Fruit fly (Drosophila melanogaster) whole organism, embryonic: Measurements from ENCODE around the gene Myo10A.

Experiments used
- BEAF-32 ChIP-seq: fragments of 200-800 bp; sonication (Bioruptor generic); optimal IDR thresholded peaks from 3 replicates; lab custom pipeline; 2017; ENCODE audit warnings: missing biosample characterization, missing genetic modification characterization, mild to moderate bottlenecking, moderate library complexity, missing genetic modification reagents
- CG12155 ChIP-seq: fragments of 200-800 bp; sonication (Bioruptor generic); optimal IDR thresholded peaks from 3 replicates; lab custom pipeline; 2016; ENCODE audit warnings: missing biosample characterization, missing genetic modification characterization
- CG14710 ChIP-seq: fragments of 200-800 bp; sonication (Bioruptor generic); optimal IDR thresholded peaks from 3 replicates; lab custom pipeline; 2019; ENCODE audit warnings: missing biosample characterization, mild to moderate bottlenecking, missing genetic modification characterization, moderate library complexity
- CG14860 ChIP-seq: fragments of 200-800 bp; sonication (Bioruptor generic); IDR thresholded peaks from 3 replicates; pipeline ENCODE4 v1.3.6; 2022; ENCODE audit warnings: missing biosample characterization, missing genetic modification characterization; ENCODE audit not compliant: partially characterized antibody
- CG15011 ChIP-seq: fragments of 200-800 bp; sonication (Bioruptor generic); optimal IDR thresholded peaks from 3 replicates; lab custom pipeline; 2018; ENCODE audit warnings: missing biosample characterization, mild to moderate bottlenecking, missing genetic modification characterization
- CG15514 ChIP-seq: fragments of 200-800 bp; sonication (Bioruptor generic); optimal IDR thresholded peaks from 3 replicates; lab custom pipeline; 2017; ENCODE audit warnings: missing biosample characterization, missing genetic modification characterization, mild to moderate bottlenecking, moderate library complexity, missing genetic modification reagents
- CG17612 ChIP-seq: fragments of 200-800 bp; sonication (Bioruptor generic); IDR thresholded peaks from 2 replicates; pipeline ENCODE4 v1.3.6; 2022; ENCODE audit warnings: missing biosample characterization, missing genetic modification characterization
- CG17802 ChIP-seq: fragments of 200-800 bp; sonication (Bioruptor generic); optimal IDR thresholded peaks from 2 replicates; lab custom pipeline; 2018; ENCODE audit warnings: missing biosample characterization, mild to moderate bottlenecking, missing genetic modification characterization, moderate library complexity
- CG1792 ChIP-seq: fragments of 200-800 bp; sonication (Bioruptor generic); optimal IDR thresholded peaks from 2 replicates; lab custom pipeline; 2016; ENCODE audit warnings: missing biosample characterization, missing genetic modification characterization
- CG2712 ChIP-seq: fragments of 200-800 bp; optimal IDR thresholded peaks from 3 replicates; lab custom pipeline; 2019; ENCODE audit warnings: missing biosample characterization, mild to moderate bottlenecking, missing genetic modification characterization, moderate library complexity
- CG2889 ChIP-seq: fragments of 200-800 bp; sonication (Bioruptor generic); IDR thresholded peaks from 3 replicates; pipeline ENCODE4 v1.3.6; 2022; ENCODE audit warnings: missing biosample characterization, missing genetic modification characterization
- CG3726 ChIP-seq: fragments of 200-800 bp; sonication (Bioruptor generic); IDR thresholded peaks from 3 replicates; pipeline ENCODE4, ENCODE4 v1.3.6; 2022; ENCODE audit warnings: missing biosample characterization, missing genetic modification characterization
- CG4707 ChIP-seq: fragments of 200-800 bp; sonication (Bioruptor generic); optimal IDR thresholded peaks from 2 replicates; lab custom pipeline; 2018; ENCODE audit warnings: missing biosample characterization, mild to moderate bottlenecking, missing genetic modification characterization, moderate library complexity
- CG6272 ChIP-seq: fragments of 200-800 bp; sonication (Bioruptor generic); IDR thresholded peaks from 2 replicates; pipeline ENCODE4 v1.3.6; 2022; ENCODE audit warnings: missing biosample characterization, missing genetic modification characterization
- CG6791 ChIP-seq: fragments of 200-800 bp; sonication (Bioruptor generic); IDR thresholded peaks from 3 replicates; pipeline ENCODE4 v1.3.6; 2022; ENCODE audit warnings: missing biosample characterization, missing genetic modification characterization; ENCODE audit not compliant: partially characterized antibody
- CG7745 ChIP-seq: fragments of 200-800 bp; sonication (Bioruptor generic); optimal IDR thresholded peaks from 2 replicates; lab custom pipeline; 2018; ENCODE audit warnings: missing biosample characterization, mild to moderate bottlenecking, missing genetic modification characterization, moderate library complexity
- CG8290 ChIP-seq, 3 experiments: fragments of 200-800 bp; sonication (Bioruptor generic); optimal IDR thresholded peaks; 2 replicates each; lab custom pipeline; 2016 to 2019; ENCODE audit warnings: missing biosample characterization in 3 of 3, missing genetic modification characterization in 3 of 3, mild to moderate bottlenecking in 2 of 3, moderate library complexity in 1 of 3
- CoRest ChIP-seq: fragments of 200-800 bp; sonication (Bioruptor generic); optimal IDR thresholded peaks from 3 replicates; lab custom pipeline; 2018; ENCODE audit warnings: missing biosample characterization, mild to moderate bottlenecking, missing genetic modification characterization, moderate library complexity
- Deaf1 ChIP-seq: fragments of 200-800 bp; optimal IDR thresholded peaks from 3 replicates; lab custom pipeline; 2019; ENCODE audit warnings: missing biosample characterization, mild to moderate bottlenecking, missing genetic modification characterization, moderate library complexity
- Dfd ChIP-seq, 2 experiments: fragments of >200 bp; optimal IDR thresholded peaks; 2 replicates each; lab custom pipeline; 2017; ENCODE audit warnings: missing biosample characterization in 2 of 2, missing genetic modification characterization in 2 of 2
- E2f1 ChIP-seq: fragments of 200-800 bp; sonication (Bioruptor generic); IDR thresholded peaks from 2 replicates; pipeline ENCODE4 v1.3.6; 2022; ENCODE audit warnings: missing biosample characterization, missing genetic modification characterization
- ERR ChIP-seq: fragments of 200-800 bp; sonication (Bioruptor generic); optimal IDR thresholded peaks from 2 replicates; lab custom pipeline; 2016; ENCODE audit warnings: missing biosample characterization, missing genetic modification characterization
- Hr51 ChIP-seq, 2 experiments: fragments of 200-800 bp; sonication (Bioruptor generic); optimal IDR thresholded peaks; 2 replicates in 1 of 2; 3 replicates in 1 of 2; lab custom pipeline; 2016 to 2018; ENCODE audit warnings: missing biosample characterization in 2 of 2, missing genetic modification characterization in 2 of 2, mild to moderate bottlenecking in 1 of 2, moderate library complexity in 1 of 2
- Hsf ChIP-seq: fragments of 200-800 bp; sonication (Bioruptor generic); optimal IDR thresholded peaks from 3 replicates; lab custom pipeline; 2016; ENCODE audit warnings: missing biosample characterization, missing genetic modification characterization
- Kr ChIP-seq: fragments of 200-800 bp; sonication (Bioruptor generic); optimal IDR thresholded peaks from 2 replicates; lab custom pipeline; 2017; ENCODE audit warnings: missing biosample characterization, mild to moderate bottlenecking, missing genetic modification characterization
- NC2α ChIP-seq: fragments of 200-800 bp; sonication (Bioruptor generic); optimal IDR thresholded peaks from 2 replicates; lab custom pipeline; 2016; ENCODE audit warnings: missing biosample characterization, missing genetic modification characterization
- Nf-YB ChIP-seq: fragments of 200-800 bp; sonication (Bioruptor generic); optimal IDR thresholded peaks from 3 replicates; lab custom pipeline; 2019; ENCODE audit warnings: missing biosample characterization, mild to moderate bottlenecking, missing genetic modification characterization, moderate library complexity
- Optix ChIP-seq: fragments of 200-800 bp; sonication (Bioruptor generic); IDR thresholded peaks from 3 replicates; pipeline ENCODE4 v1.3.6; 2022; ENCODE audit warnings: missing biosample characterization, missing genetic modification characterization
- Tbp ChIP-seq: fragments of >200 bp; optimal IDR thresholded peaks from 2 replicates; lab custom pipeline; 2018; ENCODE audit warnings: missing biosample characterization, missing genetic modification characterization
- ash1 ChIP-seq: fragments of 200-800 bp; sonication (Bioruptor generic); optimal IDR thresholded peaks from 2 replicates; lab custom pipeline; 2018; ENCODE audit warnings: missing biosample characterization, mild to moderate bottlenecking, missing genetic modification characterization
- bowl ChIP-seq: fragments of 200-800 bp; sonication (Bioruptor generic); IDR thresholded peaks from 2 replicates; pipeline ENCODE4 v1.3.6; 2022; ENCODE audit warnings: missing biosample characterization, missing genetic modification characterization
- cad ChIP-seq: fragments of >200 bp; optimal IDR thresholded peaks from 2 replicates; lab custom pipeline; 2017; ENCODE audit warnings: missing biosample characterization, missing genetic modification characterization
- dan ChIP-seq: fragments of 200-800 bp; sonication (Bioruptor generic); IDR thresholded peaks from 2 replicates; pipeline ENCODE4 v1.3.6; 2022; ENCODE audit warnings: missing biosample characterization, missing genetic modification characterization
- danr ChIP-seq: fragments of 200-800 bp; sonication (Bioruptor generic); IDR thresholded peaks from 2 replicates; pipeline ENCODE4 v1.3.6; 2022; ENCODE audit warnings: missing biosample characterization, missing genetic modification characterization
- grn ChIP-seq: fragments of 200-800 bp; sonication (Bioruptor generic); optimal IDR thresholded peaks from 3 replicates; lab custom pipeline; 2017; ENCODE audit warnings: missing biosample characterization, missing genetic modification characterization
- gsb ChIP-seq: fragments of 200-800 bp; sonication (Bioruptor generic); IDR thresholded peaks from 2 replicates; pipeline ENCODE4 v1.3.6; 2022; ENCODE audit warnings: missing biosample characterization, missing genetic modification characterization
- hb ChIP-seq: fragments of 200-800 bp; sonication (Bioruptor generic); IDR thresholded peaks from 3 replicates; pipeline ENCODE4 v1.3.6; 2022; ENCODE audit warnings: missing biosample characterization, missing genetic modification characterization; ENCODE audit not compliant: partially characterized antibody
- hth ChIP-seq: fragments of >200 bp; optimal IDR thresholded peaks from 2 replicates; lab custom pipeline; 2017; ENCODE audit warnings: inconsistent platforms
- inv ChIP-seq: fragments of 200-800 bp; sonication (Bioruptor generic); IDR thresholded peaks from 2 replicates; pipeline ENCODE4 v1.3.6; 2022; ENCODE audit warnings: missing biosample characterization, missing genetic modification characterization; ENCODE audit not compliant: partially characterized antibody
- jigr1 ChIP-seq: fragments of 200-800 bp; sonication (Bioruptor generic); IDR thresholded peaks from 3 replicates; pipeline ENCODE4 v1.3.6; 2022; ENCODE audit warnings: missing biosample characterization, missing genetic modification characterization
- lmd ChIP-seq: fragments of 200-800 bp; sonication (Bioruptor generic); IDR thresholded peaks from 2 replicates; pipeline ENCODE4 v1.3.6; 2022; ENCODE audit warnings: missing biosample characterization, missing genetic modification characterization
- mld ChIP-seq: fragments of 200-800 bp; sonication (Bioruptor generic); IDR thresholded peaks from 3 replicates; pipeline ENCODE4 v1.3.6; 2022; ENCODE audit warnings: missing biosample characterization, missing genetic modification characterization; ENCODE audit not compliant: partially characterized antibody
- p53 ChIP-seq: fragments of 200-800 bp; sonication (Bioruptor generic); optimal IDR thresholded peaks from 2 replicates; lab custom pipeline; 2016; ENCODE audit warnings: missing biosample characterization, missing genetic modification characterization
- pita ChIP-seq: fragments of 200-800 bp; sonication (Bioruptor generic); optimal IDR thresholded peaks from 2 replicates; lab custom pipeline; 2017; ENCODE audit warnings: missing biosample characterization, mild to moderate bottlenecking, missing genetic modification characterization
- pzg ChIP-seq: fragments of 200-800 bp; sonication (Bioruptor generic); optimal IDR thresholded peaks from 3 replicates; lab custom pipeline; 2018; ENCODE audit warnings: missing biosample characterization, mild to moderate bottlenecking, missing genetic modification characterization, moderate library complexity
- repo ChIP-seq: fragments of 200-800 bp; sonication (Bioruptor generic); optimal IDR thresholded peaks from 2 replicates; lab custom pipeline; 2016; ENCODE audit warnings: missing biosample characterization, missing genetic modification characterization
- scrt ChIP-seq: fragments of 200-800 bp; sonication (Bioruptor generic); optimal IDR thresholded peaks from 2 replicates; lab custom pipeline; 2018; ENCODE audit warnings: missing biosample characterization, mild to moderate bottlenecking, missing genetic modification characterization, moderate library complexity
- sim ChIP-seq: fragments of 200-800 bp; sonication (Bioruptor generic); IDR thresholded peaks from 2 replicates; pipeline ENCODE4 v1.3.6; 2022; ENCODE audit warnings: missing biosample characterization, missing genetic modification characterization
- tio ChIP-seq: fragments of 200-800 bp; sonication (Bioruptor generic); optimal IDR thresholded peaks from 2 replicates; lab custom pipeline; 2017; ENCODE audit warnings: missing biosample characterization, missing genetic modification characterization, inconsistent platforms
- tna ChIP-seq: fragments of 200-800 bp; sonication (Bioruptor generic); IDR thresholded peaks from 2 replicates; pipeline ENCODE4 v1.3.6; 2022; ENCODE audit warnings: missing biosample characterization, missing genetic modification characterization; ENCODE audit not compliant: partially characterized antibody
- zen ChIP-seq: fragments of 200-800 bp; sonication (Bioruptor generic); optimal IDR thresholded peaks from 3 replicates; lab custom pipeline; 2018; ENCODE audit warnings: missing biosample characterization, mild to moderate bottlenecking, missing genetic modification characterization, moderate library complexity

The Myo10A gene

DNA sequence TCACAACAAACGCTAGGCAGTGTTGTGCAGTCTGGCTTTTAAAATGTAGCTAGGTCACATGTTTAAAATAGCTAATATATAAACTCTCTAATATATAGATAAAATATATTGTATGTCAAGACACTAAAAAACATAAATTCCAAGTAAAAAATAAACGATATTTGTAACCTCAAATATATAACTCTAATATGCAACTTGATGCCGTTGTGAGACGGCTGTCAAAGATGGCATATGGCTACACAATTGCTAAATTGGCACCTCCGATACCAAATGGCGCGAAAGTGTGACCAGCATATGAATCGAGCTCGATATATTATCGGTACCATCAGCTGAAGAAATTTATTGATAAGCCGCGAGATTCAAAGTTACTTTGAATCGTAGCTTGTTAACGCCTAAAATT is 31.4 kb upstream of the Myo10A start, which contains the start of gene CG1582 (continued):
- TF ChIP-seq tio (no peak), Dfd (GFP tag; optimal IDR thresholded peaks at IDR 0.05; lab: Kevin White, UChicago) (no peak), CG7745 (tag; lab: Kevin White, UChicago) (no peak), scrt (no peak), danr (GFP tag; lab: Robert Waterston, UW) (no peak), CG2712 (tag; lab: Kevin White, UChicago) (peak; percentile 42), CG14860 (GFP tag; lab: Robert Waterston, UW) (0 out of 3 replicates have a peak, but pooled peaks have one; percentile 27), CG17612 (GFP tag; lab: Robert Waterston, UW) (no peak), Kr (GFP tag; lab: Kevin White, UChicago) (no peak), repo (GFP tag; lab: Kevin White, UChicago) (no peak), CG6272 (GFP tag; lab: Robert Waterston, UW) (no peak), CG15011 (GFP tag; lab: Kevin White, UChicago) (no peak), jigr1 (GFP tag; lab: Robert Waterston, UW) (no peak), CG2889 (GFP tag; lab: Robert Waterston, UW) (no peak), E2f1 (GFP tag; lab: Robert Waterston, UW) (no peak), CG12155 (GFP tag; lab: Kevin White, UChicago) (peak; percentile 6), CG17802 (tag; lab: Kevin White, UChicago) (no peak), zen (tag; lab: Kevin White, UChicago) (peak; percentile 5), NC2α (GFP tag; lab: Kevin White, UChicago) (no peak), ash1 (GFP tag; lab: Kevin White, UChicago) (no peak), Optix (GFP tag; lab: Robert Waterston, UW) (no peak), Hsf (no peak), CG14710 (tag; lab: Kevin White, UChicago) (peak; percentile 59), CG8290 (GFP tag; optimal IDR thresholded peaks at IDR 0.05; lab: Kevin White, UChicago) (no peak), CG8290 (tag; optimal IDR thresholded peaks at IDR 0.05; lab: Kevin White, UChicago) (no peak), gsb (GFP tag; lab: Robert Waterston, UW) (no peak), sim (GFP tag; lab: Robert Waterston, UW) (no peak), CG4707 (GFP tag; lab: Kevin White, UChicago) (no peak), cad (no peak), dan (GFP tag; lab: Robert Waterston, UW) (no peak), tna (GFP tag; lab: Robert Waterston, UW) (no peak), Nf-YB (GFP tag; lab: Kevin White, UChicago) (no peak), CoRest (tag; lab: Kevin White, UChicago) (peak; percentile 63), pzg (GFP tag; lab: Kevin White, UChicago) (peak; percentile 52), mld (GFP tag; lab: Robert Waterston, UW) (no peak), hth (no peak), Tbp (no peak), CG1792 (GFP tag; lab: Kevin White, UChicago) (no peak), Hr51 (GFP tag; optimal IDR thresholded peaks at IDR 0.05; lab: Kevin White, UChicago) (no peak), inv (GFP tag; lab: Robert Waterston, UW) (no peak), CG3726 (no peak), pita (GFP tag; lab: Kevin White, UChicago) (no peak), p53 (GFP tag; lab: Kevin White, UChicago) (no peak), CG15514 (GFP tag; lab: Kevin White, UChicago) (peak; percentile 59), grn (GFP tag; lab: Kevin White, UChicago) (no peak), CG6791 (GFP tag; lab: Robert Waterston, UW) (no peak), hb (GFP tag; lab: Robert Waterston, UW) (no peak), BEAF-32 (GFP tag; lab: Kevin White, UChicago) (peak; percentile 58), Deaf1 (no peak), bowl (no peak), ERR (GFP tag; lab: Kevin White, UChicago) (no peak), lmd (GFP tag; lab: Robert Waterston, UW) (no peak)
